Fruit fly (Drosophila melanogaster): Measurements from ENCODE around the gene Ac13E.
A peak's percentile ranks its signal among the peaks of the same experiment; 100 is the strongest.

Gene Ac13E

DNA sequence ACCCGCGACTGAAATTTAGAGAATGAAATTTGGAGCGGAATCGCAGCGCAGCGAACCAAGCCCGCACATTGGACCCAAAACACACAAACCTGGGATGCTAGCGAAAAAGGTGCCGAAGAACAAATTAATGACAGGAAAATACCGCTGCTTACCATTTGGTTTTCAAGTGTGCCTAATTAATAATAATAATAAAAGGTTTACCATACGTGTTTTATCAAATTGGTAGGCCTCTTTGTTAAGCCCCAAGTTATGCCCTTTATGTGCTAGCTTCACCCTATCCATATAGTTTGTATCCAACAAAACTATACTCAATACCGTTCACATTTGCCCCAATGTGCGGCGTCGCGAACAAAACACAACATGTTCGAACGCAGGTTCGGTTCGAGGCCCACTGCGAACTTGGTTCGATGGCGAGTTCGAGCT lies at the start of gene Ac13E:
Gene Ac13E (minus strand): TSS at position 23 of the 423 bp plus-strand sequence.
- TF ChIP-seq psq (optimal IDR thresholded peaks at IDR 0.05), result no peak
- TF ChIP-seq CG8478 (optimal IDR thresholded peaks at IDR 0.05), result no peak
- no peak for TF ChIP-seq usp (GFP tag; optimal IDR thresholded peaks at IDR 0.05)
- TF ChIP-seq pan (optimal IDR thresholded peaks at IDR 0.05), result no peak
- TF ChIP-seq EcR (GFP tag; optimal IDR thresholded peaks at IDR 0.05), result no peak
- TF ChIP-seq Dll (optimal IDR thresholded peaks at IDR 0.05), result no peak

DNA sequence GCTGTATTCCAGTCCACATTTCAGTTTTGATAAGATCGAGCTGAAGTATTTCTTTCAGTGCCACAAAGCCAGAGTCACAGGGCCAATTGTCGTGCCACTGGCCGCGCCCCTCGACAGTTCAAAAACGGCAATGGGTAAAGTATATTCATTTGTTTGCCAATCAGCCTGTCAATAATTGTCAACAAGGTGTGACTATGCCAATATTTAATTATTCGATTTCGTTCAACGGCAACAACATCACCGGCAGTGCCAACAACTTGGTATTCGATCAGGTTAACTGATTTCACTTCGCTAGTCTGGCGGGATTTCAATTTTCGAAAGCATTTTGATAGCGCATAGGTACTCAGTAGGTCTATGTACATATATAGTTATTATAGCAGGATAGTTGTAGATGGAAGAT lies 48.4 kb upstream of the Ac13E start:
- no peak for TF ChIP-seq Dll (optimal IDR thresholded peaks at IDR 0.05)
- no peak for TF ChIP-seq psq (optimal IDR thresholded peaks at IDR 0.05)
- TF ChIP-seq CG8478 (optimal IDR thresholded peaks at IDR 0.05), result no peak
- no peak for TF ChIP-seq usp (GFP tag; optimal IDR thresholded peaks at IDR 0.05)
- no peak for TF ChIP-seq EcR (GFP tag; optimal IDR thresholded peaks at IDR 0.05)
- no peak for TF ChIP-seq pan (optimal IDR thresholded peaks at IDR 0.05)

DNA sequence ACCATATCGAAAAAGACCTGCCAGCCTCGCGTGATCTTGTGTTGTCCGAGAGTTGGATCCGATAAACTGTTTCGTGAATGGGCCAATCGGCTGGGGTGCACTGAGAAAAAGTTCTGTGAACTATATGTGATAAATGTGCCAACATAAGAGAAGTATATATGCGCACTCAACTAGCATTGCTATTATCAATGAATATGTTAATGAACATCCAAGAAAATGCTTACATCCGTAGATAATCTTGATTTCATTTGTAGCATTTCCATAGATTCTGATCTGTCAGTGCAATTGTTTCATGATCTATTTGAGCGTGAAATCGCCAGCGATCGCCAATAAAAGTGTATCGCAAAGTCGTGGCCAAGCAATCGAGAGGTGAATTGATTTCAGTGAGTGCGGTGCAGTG lies 47.2 kb upstream of the Ac13E start:
- TF ChIP-seq usp (GFP tag; optimal IDR thresholded peaks at IDR 0.05), result no peak
- no peak for TF ChIP-seq psq (optimal IDR thresholded peaks at IDR 0.05)
- no peak for TF ChIP-seq EcR (GFP tag; optimal IDR thresholded peaks at IDR 0.05)
- TF ChIP-seq Dll (optimal IDR thresholded peaks at IDR 0.05), result no peak
- no peak for TF ChIP-seq CG8478 (optimal IDR thresholded peaks at IDR 0.05)
- no peak for TF ChIP-seq pan (optimal IDR thresholded peaks at IDR 0.05)

- TF ChIP-seq pan (optimal IDR thresholded peaks at IDR 0.05) (no peak), Dll (optimal IDR thresholded peaks at IDR 0.05) (no peak), CG8478 (optimal IDR thresholded peaks at IDR 0.05) (no peak), EcR (GFP tag; optimal IDR thresholded peaks at IDR 0.05) (no peak), usp (GFP tag; optimal IDR thresholded peaks at IDR 0.05) (no peak), psq (optimal IDR thresholded peaks at IDR 0.05) (no peak)
These were observed 45.6 kb upstream of the Ac13E start for dm6 chrX:15599697-15600096.

DNA sequence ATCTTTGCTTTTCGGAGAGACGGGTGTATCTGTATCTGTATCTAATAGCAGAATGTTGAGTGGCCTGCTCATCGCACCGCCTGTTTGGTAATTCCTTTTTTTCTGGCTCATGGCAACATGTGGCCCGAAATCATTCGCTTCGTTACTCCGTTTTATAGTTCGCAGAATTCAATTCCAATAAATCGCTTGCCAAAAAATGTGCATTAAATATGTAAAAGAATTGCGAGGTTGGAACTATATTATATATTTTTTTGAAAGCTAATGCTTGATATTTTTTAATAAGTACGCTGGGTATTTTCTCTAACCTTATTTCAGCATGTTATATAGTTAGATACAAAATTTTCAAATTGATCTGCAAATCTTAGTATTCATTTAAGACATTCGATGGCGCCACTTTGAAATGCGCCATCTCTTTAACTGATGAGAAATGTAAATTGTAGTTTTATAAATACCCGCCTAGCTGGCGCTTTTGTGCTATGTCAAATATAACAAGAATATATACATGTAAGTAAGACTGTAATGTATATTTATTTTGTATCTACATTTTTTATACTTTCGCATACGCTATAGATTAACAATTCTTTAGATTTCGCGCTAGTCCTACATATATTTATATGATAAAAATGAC lies 40.3 kb upstream of the Ac13E start:
- no peak for TF ChIP-seq psq (optimal IDR thresholded peaks at IDR 0.05)
- no peak for TF ChIP-seq CG8478 (optimal IDR thresholded peaks at IDR 0.05)
- TF ChIP-seq pan (optimal IDR thresholded peaks at IDR 0.05), result no peak
- TF ChIP-seq Dll (optimal IDR thresholded peaks at IDR 0.05), result no peak
- TF ChIP-seq usp (GFP tag; optimal IDR thresholded peaks at IDR 0.05), result no peak
- no peak for TF ChIP-seq EcR (GFP tag; optimal IDR thresholded peaks at IDR 0.05)

DNA sequence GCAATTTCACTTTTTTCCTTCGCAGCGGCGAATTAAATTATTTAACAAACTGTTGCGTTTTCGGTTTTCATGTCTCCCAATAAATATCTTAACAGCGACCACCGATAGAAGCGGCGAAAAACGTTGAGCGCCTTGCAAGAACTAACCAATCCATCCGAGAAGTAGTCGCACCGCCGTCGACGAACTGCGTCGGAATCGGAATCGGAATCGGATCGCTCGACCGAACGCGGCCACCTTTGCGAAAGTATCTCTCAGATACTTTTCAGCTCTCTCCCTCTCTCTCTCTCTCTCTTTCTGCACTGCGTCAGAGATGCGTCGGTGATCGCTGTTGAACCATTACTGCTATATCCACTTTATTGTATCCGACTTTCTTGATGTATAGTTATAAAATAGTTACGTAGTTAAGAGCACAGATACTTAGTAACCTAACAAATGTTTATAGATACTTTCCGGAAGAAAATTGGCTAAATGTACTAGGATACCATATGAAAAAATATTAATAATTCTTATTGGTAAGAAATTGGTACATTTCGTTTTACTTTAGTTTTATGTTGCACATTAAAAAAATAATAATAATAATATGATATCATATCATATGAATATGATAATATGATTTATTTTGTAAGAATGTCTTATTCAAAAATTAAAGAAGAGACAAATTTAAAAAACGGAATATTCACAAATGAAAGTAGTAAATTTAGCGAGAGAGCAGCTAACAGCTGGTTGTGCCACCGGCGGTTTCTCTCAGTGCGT lies 39.6 kb upstream of the Ac13E start, which contains the start of gene Chsy:
Gene Chsy (minus strand): TSS at position 58 of the 753 bp plus-strand sequence.
- TF ChIP-seq usp (GFP tag; optimal IDR thresholded peaks at IDR 0.05) (no peak), pan (optimal IDR thresholded peaks at IDR 0.05) (no peak), Dll (optimal IDR thresholded peaks at IDR 0.05) (no peak), CG8478 (optimal IDR thresholded peaks at IDR 0.05) (no peak), EcR (GFP tag; optimal IDR thresholded peaks at IDR 0.05) (no peak), psq (optimal IDR thresholded peaks at IDR 0.05) (no peak)

DNA sequence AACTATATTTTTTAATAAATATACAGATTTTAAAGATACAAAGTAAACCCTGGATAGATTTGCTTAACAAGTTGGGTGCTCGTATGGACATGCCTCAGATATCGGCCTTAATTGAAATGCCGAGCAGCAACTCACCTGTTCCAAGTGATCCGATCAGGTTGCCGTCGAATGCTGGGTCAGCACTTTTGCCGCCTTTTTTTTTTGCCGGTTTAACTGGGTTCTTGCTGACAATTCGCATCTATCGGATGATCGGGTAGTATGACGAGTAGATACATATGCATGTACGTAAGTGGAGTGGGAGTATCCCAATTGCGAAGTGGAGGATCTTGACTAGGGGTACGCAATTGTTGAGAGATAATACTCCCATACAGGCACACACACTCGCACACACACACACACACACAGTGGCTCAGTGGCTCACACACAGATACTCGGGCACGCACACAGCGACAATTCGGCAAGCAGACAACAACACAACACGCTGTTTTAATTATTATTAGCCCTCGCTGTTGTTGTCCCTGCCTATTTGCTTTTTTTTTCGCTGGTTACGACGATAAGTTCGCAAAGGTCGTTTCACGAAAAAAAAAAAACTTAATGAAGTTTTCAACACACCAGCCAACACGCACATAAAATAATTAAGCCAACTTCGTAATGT lies 38.9 kb upstream of the Ac13E start:
- TF ChIP-seq Dll (optimal IDR thresholded peaks at IDR 0.05) (peak; percentile 31), psq (optimal IDR thresholded peaks at IDR 0.05) (no peak)

dm6 chrX:15591721-15592491 lies 37.8 kb upstream of the Ac13E start:
- TF ChIP-seq pan (optimal IDR thresholded peaks at IDR 0.05) (no peak), psq (optimal IDR thresholded peaks at IDR 0.05) (no peak), Dll (optimal IDR thresholded peaks at IDR 0.05) (no peak), CG8478 (optimal IDR thresholded peaks at IDR 0.05) (no peak), EcR (GFP tag; optimal IDR thresholded peaks at IDR 0.05) (no peak), usp (GFP tag; optimal IDR thresholded peaks at IDR 0.05) (no peak)

- TF ChIP-seq pan (optimal IDR thresholded peaks at IDR 0.05) (no peak), EcR (GFP tag; optimal IDR thresholded peaks at IDR 0.05) (no peak), Dll (optimal IDR thresholded peaks at IDR 0.05) (no peak), psq (optimal IDR thresholded peaks at IDR 0.05) (no peak), CG8478 (optimal IDR thresholded peaks at IDR 0.05) (no peak)
These were observed 33.4 kb upstream of the Ac13E start, which contains the start of gene Alp11 for dm6 chrX:15587433-15587832. Alp11 (plus strand) TSS chrX:15587733.

DNA sequence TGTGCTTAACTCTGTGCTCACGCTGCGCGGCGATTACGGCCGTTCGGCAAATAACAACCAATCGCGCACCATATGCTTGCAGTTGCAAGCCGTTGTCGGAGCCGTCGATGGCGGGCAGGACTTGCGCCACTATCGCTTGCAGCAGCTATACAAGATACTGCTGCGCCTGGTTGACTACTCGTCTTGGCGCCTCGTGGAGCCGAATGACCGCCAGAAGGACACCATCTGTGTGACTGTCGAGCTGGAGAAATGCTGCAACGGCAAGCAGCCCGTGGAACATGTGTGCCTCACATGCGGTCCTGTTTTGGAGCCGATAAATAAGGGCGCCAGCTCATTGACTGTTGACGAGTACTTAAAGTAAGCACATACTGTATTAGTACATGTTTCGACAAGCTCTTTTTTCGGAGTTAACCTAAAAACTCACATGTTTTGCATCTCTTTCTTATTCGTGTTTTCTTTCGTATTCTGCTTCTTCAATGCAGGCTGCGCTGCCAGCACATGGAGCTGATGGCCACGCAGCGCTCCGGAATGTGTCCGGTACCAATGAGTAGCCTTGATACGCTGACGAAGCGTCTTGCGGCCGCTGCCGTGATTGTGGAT lies 29.9 kb upstream of the Ac13E start:
- no peak for TF ChIP-seq psq (optimal IDR thresholded peaks at IDR 0.05)

- TF ChIP-seq Dll (optimal IDR thresholded peaks at IDR 0.05) (no peak), usp (GFP tag; optimal IDR thresholded peaks at IDR 0.05) (no peak), psq (optimal IDR thresholded peaks at IDR 0.05) (no peak), pan (optimal IDR thresholded peaks at IDR 0.05) (no peak), EcR (GFP tag; optimal IDR thresholded peaks at IDR 0.05) (no peak), CG8478 (optimal IDR thresholded peaks at IDR 0.05) (no peak)
These were observed 28.8 kb upstream of the Ac13E start, which contains the start of the genes CG9215 and CG8097 for dm6 chrX:15582853-15583252. CG9215 (minus strand) TSS chrX:15582874. CG8097 (plus strand) TSS chrX:15583159.
